Worm (Caenorhabditis elegans) whole organism, L3 larva: ENCODE results near the gene anmt-3.
A peak's percentile ranks its signal among the peaks of the same experiment; 100 is the strongest.

Experiments used
- R02D3.7 ChIP-seq: fragments of 150-350 bp; optimal IDR thresholded peaks from 2 replicates; lab custom pipeline; 2014; ENCODE audit warnings: missing biosample characterization, missing genetic modification characterization
- ama-1 ChIP-seq: fragments of 150-350 bp; optimal IDR thresholded peaks from 2 replicates; lab custom pipeline; 2018
- ceh-16 ChIP-seq: sonication (generic microtip); optimal IDR thresholded peaks from 2 replicates; lab custom pipeline; 2017; ENCODE audit warnings: missing biosample characterization, missing genetic modification characterization
- ceh-28 ChIP-seq: fragments of 150-350 bp; optimal IDR thresholded peaks from 2 replicates; lab custom pipeline; 2014; ENCODE audit warnings: missing biosample characterization, missing genetic modification reagents, missing genetic modification characterization
- ceh-82 ChIP-seq: fragments of 150-350 bp; optimal IDR thresholded peaks from 2 replicates; lab custom pipeline; 2014; ENCODE audit warnings: missing biosample characterization, missing genetic modification characterization
- egl-5 ChIP-seq: fragments of 150-350 bp; optimal IDR thresholded peaks from 2 replicates; lab custom pipeline; 2017; ENCODE audit warnings: missing biosample characterization, missing genetic modification reagents, missing genetic modification characterization, inconsistent platforms
- elt-1 ChIP-seq: fragments of 150-350 bp; optimal IDR thresholded peaks from 2 replicates; lab custom pipeline; 2014; ENCODE audit warnings: missing biosample characterization, missing genetic modification characterization
- elt-2 ChIP-seq: sonication (generic microtip); optimal IDR thresholded peaks from 2 replicates; lab custom pipeline; 2016; ENCODE audit warnings: missing genetic modification reagents, mild to moderate bottlenecking, missing genetic modification characterization, missing compliant biosample characterization
- eor-1 ChIP-seq, 2 experiments: fragments of 150-350 bp; optimal IDR thresholded peaks; 2 replicates each; lab custom pipeline; 2014 to 2018; ENCODE audit warnings: missing biosample characterization in 2 of 2, missing genetic modification characterization in 2 of 2
- fkh-10 ChIP-seq: sonication (generic microtip); optimal IDR thresholded peaks from 2 replicates; lab custom pipeline; 2017; ENCODE audit warnings: missing biosample characterization, missing genetic modification reagents, missing genetic modification characterization
- fkh-2 ChIP-seq: fragments of 150-350 bp; optimal IDR thresholded peaks from 2 replicates; lab custom pipeline; 2014; ENCODE audit warnings: missing biosample characterization, missing genetic modification reagents, missing genetic modification characterization
- fos-1 ChIP-seq: fragments of 150-350 bp; optimal IDR thresholded peaks from 2 replicates; lab custom pipeline; 2014; ENCODE audit warnings: missing biosample characterization, missing genetic modification characterization
- hmg-11 ChIP-seq: sonication (generic microtip); optimal IDR thresholded peaks from 2 replicates; lab custom pipeline; 2016; ENCODE audit warnings: missing genetic modification characterization, missing compliant biosample characterization
- jun-1 ChIP-seq: fragments of 150-350 bp; optimal IDR thresholded peaks from 2 replicates; lab custom pipeline; 2014; ENCODE audit warnings: missing biosample characterization, missing genetic modification reagents, missing genetic modification characterization
- lin-39 ChIP-seq: fragments of 150-350 bp; optimal IDR thresholded peaks from 2 replicates; lab custom pipeline; 2018; ENCODE audit warnings: missing biosample characterization, missing genetic modification reagents, missing genetic modification characterization
- lsy-12 ChIP-seq: sonication (generic microtip); optimal IDR thresholded peaks from 2 replicates; lab custom pipeline; 2016; ENCODE audit warnings: mild to moderate bottlenecking, missing genetic modification characterization, missing compliant biosample characterization
- mdl-1 ChIP-seq: fragments of 150-350 bp; optimal IDR thresholded peaks from 2 replicates; lab custom pipeline; 2014; ENCODE audit warnings: missing biosample characterization, missing genetic modification characterization
- mml-1 ChIP-seq: fragments of 150-350 bp; sonication (generic microtip); optimal IDR thresholded peaks from 3 replicates; lab custom pipeline; 2014; ENCODE audit warnings: missing biosample characterization, missing genetic modification characterization
- nhr-11 ChIP-seq: fragments of 150-350 bp; optimal IDR thresholded peaks from 2 replicates; lab custom pipeline; 2014; ENCODE audit warnings: missing biosample characterization, missing genetic modification characterization
- nhr-12 ChIP-seq: fragments of 150-350 bp; optimal IDR thresholded peaks from 2 replicates; lab custom pipeline; 2014; ENCODE audit warnings: missing biosample characterization, missing genetic modification characterization
- nhr-237 ChIP-seq: fragments of 150-350 bp; optimal IDR thresholded peaks from 2 replicates; lab custom pipeline; 2014; ENCODE audit warnings: missing biosample characterization, missing genetic modification characterization
- nhr-25 ChIP-seq: sonication (generic microtip); optimal IDR thresholded peaks from 2 replicates; lab custom pipeline; 2017; ENCODE audit warnings: missing biosample characterization, missing genetic modification characterization
- nhr-28 ChIP-seq: fragments of 150-350 bp; optimal IDR thresholded peaks from 2 replicates; lab custom pipeline; 2014; ENCODE audit warnings: missing biosample characterization, missing genetic modification characterization
- nhr-43 ChIP-seq: sonication (generic microtip); optimal IDR thresholded peaks from 2 replicates; lab custom pipeline; 2016; ENCODE audit warnings: mild to moderate bottlenecking, missing genetic modification characterization, missing compliant biosample characterization; ENCODE audit not compliant: poor library complexity, severe bottlenecking
- nhr-67 ChIP-seq: fragments of 150-350 bp; optimal IDR thresholded peaks from 2 replicates; lab custom pipeline; 2014; ENCODE audit warnings: missing biosample characterization, missing genetic modification characterization
- nhr-76 ChIP-seq: fragments of 150-350 bp; sonication (generic microtip); optimal IDR thresholded peaks from 5 replicates; lab custom pipeline; 2014; ENCODE audit warnings: missing biosample characterization, missing genetic modification characterization
- pha-4 ChIP-seq: fragments of 150-350 bp; optimal IDR thresholded peaks from 2 replicates; lab custom pipeline; 2014; ENCODE audit warnings: missing biosample characterization, missing genetic modification reagents, missing genetic modification characterization
- pqm-1 ChIP-seq: fragments of 150-350 bp; optimal IDR thresholded peaks from 2 replicates; lab custom pipeline; 2017; ENCODE audit warnings: missing biosample characterization, missing genetic modification characterization, inconsistent platforms
- sea-2 ChIP-seq: fragments of 150-350 bp; sonication (generic microtip); optimal IDR thresholded peaks from 4 replicates; lab custom pipeline; 2014; ENCODE audit warnings: missing biosample characterization, missing genetic modification reagents, missing genetic modification characterization
- skn-1 ChIP-seq: fragments of 150-350 bp; optimal IDR thresholded peaks from 2 replicates; lab custom pipeline; 2014; ENCODE audit warnings: missing biosample characterization, missing genetic modification characterization
- unc-39 ChIP-seq: sonication (generic microtip); optimal IDR thresholded peaks from 4 replicates; lab custom pipeline; 2017; ENCODE audit warnings: missing biosample characterization, missing genetic modification characterization
- unc-62 ChIP-seq: fragments of 150-350 bp; sonication (generic microtip); optimal IDR thresholded peaks from 4 replicates; lab custom pipeline; 2014; ENCODE audit warnings: missing biosample characterization, missing genetic modification reagents, missing genetic modification characterization
- ztf-11 ChIP-seq: fragments of 150-350 bp; optimal IDR thresholded peaks from 2 replicates; lab custom pipeline; 2014; ENCODE audit warnings: missing biosample characterization, missing genetic modification characterization
- ztf-4 ChIP-seq: fragments of 150-350 bp; optimal IDR thresholded peaks from 2 replicates; lab custom pipeline; 2014; ENCODE audit warnings: missing biosample characterization, missing genetic modification characterization

anmt-3 gene

DNA sequence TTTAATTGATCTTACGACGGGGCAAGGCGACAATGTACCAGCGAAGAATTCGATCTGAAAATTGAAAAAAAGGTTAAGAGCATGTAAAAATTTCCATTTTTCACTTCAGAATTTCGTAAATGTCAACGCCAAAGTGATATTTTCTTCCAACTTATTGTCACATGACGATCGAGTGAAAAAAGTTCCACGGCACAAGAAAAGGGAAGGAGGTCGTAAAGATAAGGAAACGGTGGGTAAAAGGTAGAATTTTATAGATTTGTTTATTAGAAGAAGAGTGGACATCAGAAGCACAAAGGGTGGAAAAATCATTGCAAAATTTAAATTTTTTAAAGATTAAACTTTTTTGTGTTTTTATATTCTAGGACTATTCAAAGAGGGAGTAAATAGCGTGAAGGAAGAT lies 30.2 kb downstream of the anmt-3 start:
- TF ChIP-seq pqm-1, result peak; percentile 63
- TF ChIP-seq egl-5 (tag; lab: Kevin White, UChicago), result no peak
- TF ChIP-seq jun-1 (tag; lab: Kevin White, UChicago), result peak; percentile 16
- peak; percentile 87 for TF ChIP-seq elt-2
- no peak for TF ChIP-seq mdl-1 (tag; lab: Kevin White, UChicago)
- no peak for TF ChIP-seq hmg-11 (tag; lab: Kevin White, UChicago)
- peak; percentile 36 for TF ChIP-seq pha-4 (tag; lab: Kevin White, UChicago)

DNA sequence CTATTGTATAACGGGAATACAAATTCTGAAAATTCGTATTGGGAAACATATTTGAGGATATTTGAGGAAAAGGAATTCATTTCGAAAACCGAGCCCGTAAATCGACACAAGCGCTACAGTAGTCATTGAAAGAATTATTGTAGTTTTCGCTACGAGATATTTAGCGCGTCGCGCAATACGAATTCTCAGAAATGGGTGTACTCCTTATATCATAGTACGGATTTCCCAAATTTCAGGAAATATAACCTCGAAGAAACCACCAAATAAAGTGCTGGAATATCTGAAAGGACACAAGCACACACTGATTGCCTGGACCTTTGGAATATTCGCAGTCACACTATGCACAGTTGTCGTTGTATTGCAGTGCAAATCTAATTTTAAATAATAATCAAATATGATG lies 30.8 kb downstream of the anmt-3 start:
- TF ChIP-seq R02D3.7 (no peak), ceh-16 (no peak), elt-1 (tag; lab: Kevin White, UChicago) (no peak)

DNA sequence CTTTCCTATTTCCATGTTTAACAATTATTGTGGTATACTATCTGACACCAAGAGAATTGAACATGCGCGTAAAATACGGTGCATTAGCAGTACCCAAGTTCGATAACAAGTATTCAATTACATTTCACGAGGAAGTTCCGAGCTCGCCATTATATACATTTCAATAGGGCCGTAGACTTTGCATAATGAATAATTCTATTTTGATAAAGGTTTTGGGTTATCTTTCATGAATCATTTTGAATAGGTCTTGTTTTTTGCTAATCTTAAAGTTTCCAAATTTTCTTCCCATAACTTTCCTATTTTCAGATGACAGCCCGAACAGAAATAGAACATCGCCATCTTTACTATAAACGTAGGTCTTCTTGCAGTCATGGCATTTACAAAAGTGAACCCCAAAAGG lies 31.9 kb downstream of the anmt-3 start, which contains the start of gene C50H2.13:
TSS of gene C50H2.13 (plus strand) at position 301 of the 400 bp plus-strand sequence.
- TF ChIP-seq nhr-11 (tag; lab: Kevin White, UChicago) (no peak), skn-1 (no peak), pqm-1 (no peak), nhr-12 (no peak), lsy-12 (tag; lab: Kevin White, UChicago) (no peak), fos-1 (tag; lab: Kevin White, UChicago) (no peak), eor-1 (tag; optimal IDR thresholded peaks at IDR 0.05; lab: Kevin White, UChicago) (no peak), hmg-11 (tag; lab: Kevin White, UChicago) (no peak), nhr-237 (tag; lab: Kevin White, UChicago) (no peak), unc-62 (GFP tag; lab: Kevin White, UChicago) (no peak), sea-2 (no peak), pha-4 (tag; lab: Kevin White, UChicago) (no peak)
- TF ChIP-seq, all 47 proteins: peak for 0

DNA sequence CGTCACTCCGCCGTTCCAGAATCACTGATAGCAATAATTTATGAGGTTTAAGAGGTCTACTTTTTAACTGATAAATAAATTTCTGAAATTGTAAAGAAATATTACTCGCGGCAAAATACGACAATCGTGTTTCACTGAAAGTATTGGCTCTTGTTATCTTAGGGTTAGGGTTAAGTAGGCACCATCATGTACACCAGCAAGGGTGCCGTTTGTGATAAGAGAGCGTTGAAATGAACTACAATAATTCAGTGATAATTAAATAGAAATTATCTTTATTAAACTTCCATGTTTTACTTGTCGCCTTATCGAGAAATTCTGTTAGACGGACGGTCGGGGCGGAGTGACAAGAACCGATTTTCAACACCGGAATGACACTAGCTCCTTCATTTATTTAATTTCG lies 32.5 kb downstream of the anmt-3 start:
- TF ChIP-seq nhr-76 (tag; lab: Kevin White, UChicago), result no peak
- TF ChIP-seq nhr-67 (tag; lab: Kevin White, UChicago), result no peak
- TF ChIP-seq elt-2, result peak; percentile 97
- TF ChIP-seq jun-1 (tag; lab: Kevin White, UChicago), result peak; percentile 64
- TF ChIP-seq pha-4 (tag; lab: Kevin White, UChicago), result peak; percentile 4
- no peak for TF ChIP-seq hmg-11 (tag; lab: Kevin White, UChicago)
- TF ChIP-seq pqm-1, result peak; percentile 76

DNA sequence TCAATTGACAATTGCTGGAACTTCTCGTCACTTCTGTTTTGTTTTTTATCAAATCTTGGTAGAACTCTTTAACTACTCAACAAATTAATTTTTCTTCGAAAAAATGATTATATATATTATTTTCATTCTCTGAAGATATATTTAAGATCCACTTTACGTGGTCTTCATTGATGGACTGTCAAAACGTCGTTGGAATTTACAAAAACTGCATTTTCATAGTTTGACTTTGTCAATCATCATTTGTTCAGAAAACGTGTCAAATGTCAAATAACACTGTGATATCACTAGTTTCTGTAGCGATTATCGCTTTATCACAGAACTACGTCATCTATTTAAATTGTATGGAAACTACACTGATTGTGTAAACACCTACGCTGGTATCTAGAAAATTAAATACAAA lies 33.7 kb downstream of the anmt-3 start:
- TF ChIP-seq pqm-1 (peak; percentile 25), elt-2 (peak; percentile 41), nhr-12 (no peak)

DNA sequence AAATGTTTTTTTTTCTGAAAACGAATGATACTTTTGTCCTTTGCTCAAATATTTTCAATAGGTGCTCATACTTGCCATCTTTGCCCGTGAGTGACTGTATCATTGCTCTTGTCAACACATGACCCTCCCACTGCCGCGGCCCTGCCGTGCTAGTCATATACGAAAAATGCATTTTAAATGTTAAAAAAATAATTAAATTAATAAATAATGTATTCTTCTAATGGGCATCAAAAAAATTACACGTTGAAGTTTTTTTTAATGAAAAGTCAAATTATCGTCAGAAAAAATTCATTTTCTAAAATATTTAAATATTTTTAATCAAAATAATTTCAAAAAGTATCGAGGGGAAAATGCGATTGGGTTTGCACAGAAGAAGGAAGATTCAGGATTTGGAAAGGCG lies 35.6 kb downstream of the anmt-3 start, which contains the start of gene C50H2.7:
TSS of gene C50H2.7 (plus strand) at position 301 of the 400 bp plus-strand sequence.
- no peak for TF ChIP-seq ztf-4 (tag; lab: Kevin White, UChicago)
- no peak for TF ChIP-seq nhr-11 (tag; lab: Kevin White, UChicago)
- no peak for TF ChIP-seq nhr-43 (tag; lab: Kevin White, UChicago)
- TF ChIP-seq ceh-28, result no peak
- TF ChIP-seq nhr-28, result no peak
- no peak for TF ChIP-seq unc-39 (tag; lab: Kevin White, UChicago)
- no peak for TF ChIP-seq nhr-12
- TF ChIP-seq mml-1 (tag; lab: Kevin White, UChicago), result no peak
- TF ChIP-seq nhr-67 (tag; lab: Kevin White, UChicago), result no peak
- TF ChIP-seq lin-39 (tag; lab: Kevin White, UChicago), result no peak
- no peak for TF ChIP-seq ama-1
- no peak for TF ChIP-seq ztf-11
- no peak for TF ChIP-seq nhr-237 (tag; lab: Kevin White, UChicago)
- no peak for TF ChIP-seq ceh-16
- no peak for TF ChIP-seq ceh-82
- no peak for TF ChIP-seq fkh-10

DNA sequence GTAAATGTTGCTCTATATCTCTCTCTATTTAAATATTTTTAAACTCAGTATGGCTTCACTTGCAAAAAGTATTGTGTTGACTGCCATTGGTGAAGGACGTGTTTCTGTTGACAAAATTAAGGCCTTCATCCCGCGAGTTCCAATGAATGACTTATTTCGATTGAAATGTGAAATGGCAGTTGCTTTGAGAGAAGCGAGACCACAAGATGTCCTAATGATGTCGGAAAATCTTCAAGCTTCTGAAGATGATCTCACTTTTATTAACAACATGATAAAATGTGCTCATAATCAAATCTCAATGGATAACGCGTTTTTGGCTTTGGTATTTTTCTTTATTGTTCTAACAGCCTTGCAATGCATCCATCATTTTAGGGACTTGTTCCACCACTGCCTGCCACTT lies 36.8 kb downstream of the anmt-3 start, which contains the start of gene ceh-75:
TSS of gene ceh-75 (plus strand) at position 50 of the 400 bp plus-strand sequence.
- TF ChIP-seq ama-1 (no peak), skn-1 (no peak), fkh-2 (tag; lab: Kevin White, UChicago) (no peak), lsy-12 (tag; lab: Kevin White, UChicago) (no peak), fkh-10 (no peak), R02D3.7 (no peak), nhr-25 (tag; lab: Kevin White, UChicago) (no peak), fos-1 (tag; lab: Kevin White, UChicago) (no peak), egl-5 (tag; lab: Kevin White, UChicago) (no peak), elt-2 (no peak), ztf-11 (no peak), nhr-43 (tag; lab: Kevin White, UChicago) (no peak)
